Fruit fly (Drosophila melanogaster) whole organism, embryonic: ENCODE measurements around the gene CG33941.

Experiments
- Aef1 ChIP-seq: fragments of 200-800 bp; sonication (Bioruptor generic); IDR thresholded peaks from 3 replicates; pipeline ENCODE4 v1.3.6; 2022; ENCODE audit warnings: missing biosample characterization, missing genetic modification characterization
- Atf-2 ChIP-seq: fragments of 200-800 bp; sonication (Bioruptor generic); optimal IDR thresholded peaks from 2 replicates; lab custom pipeline; 2016; ENCODE audit warnings: missing biosample characterization, missing genetic modification characterization
- Atf6 ChIP-seq: fragments of 200-800 bp; sonication (Bioruptor generic); IDR thresholded peaks from 2 replicates; pipeline ENCODE4 v1.3.6; 2022; ENCODE audit warnings: missing biosample characterization, missing genetic modification characterization
- Awh ChIP-seq: fragments of 200-800 bp; sonication (Bioruptor generic); IDR thresholded peaks from 2 replicates; pipeline ENCODE4, ENCODE4 v1.3.6; 2022; ENCODE audit warnings: missing biosample characterization, missing genetic modification characterization
- CG10147 ChIP-seq: fragments of 200-800 bp; sonication (Bioruptor generic); optimal IDR thresholded peaks from 2 replicates; lab custom pipeline; 2019; ENCODE audit warnings: missing biosample characterization, mild to moderate bottlenecking, missing genetic modification characterization, moderate library complexity
- CG10366 ChIP-seq: fragments of 200-800 bp; sonication (Bioruptor generic); IDR thresholded peaks from 2 replicates; pipeline ENCODE4 v1.3.6; 2022; ENCODE audit warnings: missing biosample characterization, missing genetic modification characterization
- CG10565 ChIP-seq: fragments of 200-800 bp; sonication (Bioruptor generic); optimal IDR thresholded peaks from 3 replicates; lab custom pipeline; 2016; ENCODE audit warnings: missing biosample characterization, mild to moderate bottlenecking, missing genetic modification characterization
- CG11398 ChIP-seq: fragments of 200-800 bp; sonication (Bioruptor generic); optimal IDR thresholded peaks from 2 replicates; lab custom pipeline; 2016; ENCODE audit warnings: missing biosample characterization, missing genetic modification characterization
- CG14014 ChIP-seq: fragments of 200-800 bp; sonication (Bioruptor generic); IDR thresholded peaks from 2 replicates; pipeline ENCODE4 v1.3.6; 2022; ENCODE audit warnings: missing biosample characterization, missing genetic modification characterization
- CG14441 ChIP-seq: fragments of 200-800 bp; sonication (Bioruptor generic); IDR thresholded peaks from 2 replicates; pipeline ENCODE4 v1.3.6; 2022; ENCODE audit warnings: missing biosample characterization, missing genetic modification characterization
- CG15073 ChIP-seq: fragments of 200-800 bp; sonication (Bioruptor generic); optimal IDR thresholded peaks from 2 replicates; lab custom pipeline; 2016; ENCODE audit warnings: missing biosample characterization, missing genetic modification characterization
- CG15514 ChIP-seq: fragments of 200-800 bp; sonication (Bioruptor generic); optimal IDR thresholded peaks from 3 replicates; lab custom pipeline; 2017; ENCODE audit warnings: missing biosample characterization, missing genetic modification characterization, mild to moderate bottlenecking, moderate library complexity, missing genetic modification reagents
- CG17359 ChIP-seq: fragments of 200-800 bp; sonication (Bioruptor generic); optimal IDR thresholded peaks from 3 replicates; lab custom pipeline; 2018; ENCODE audit warnings: missing biosample characterization, mild to moderate bottlenecking, missing genetic modification characterization, moderate library complexity
- CG17361 ChIP-seq: fragments of 200-800 bp; sonication (Bioruptor generic); IDR thresholded peaks from 3 replicates; pipeline ENCODE4 v1.3.6; 2022; ENCODE audit warnings: missing biosample characterization, missing genetic modification characterization
- CG2199 ChIP-seq: fragments of 200-800 bp; sonication (Bioruptor generic); IDR thresholded peaks from 3 replicates; pipeline ENCODE4 v1.3.6; 2022; ENCODE audit warnings: missing biosample characterization, missing genetic modification characterization
- CG2678 ChIP-seq: fragments of 200-800 bp; sonication (Bioruptor generic); optimal IDR thresholded peaks from 3 replicates; lab custom pipeline; 2019; ENCODE audit warnings: missing biosample characterization, mild to moderate bottlenecking, missing genetic modification characterization, moderate library complexity
- CG30020 ChIP-seq: fragments of 200-800 bp; optimal IDR thresholded peaks from 2 replicates; lab custom pipeline; 2019; ENCODE audit warnings: missing biosample characterization, mild to moderate bottlenecking, missing genetic modification characterization, moderate library complexity
- CG30403 ChIP-seq: fragments of 200-800 bp; sonication (Bioruptor generic); optimal IDR thresholded peaks from 3 replicates; lab custom pipeline; 2016; ENCODE audit warnings: missing biosample characterization, missing genetic modification characterization
- CG31224 ChIP-seq: fragments of 200-800 bp; sonication (Bioruptor generic); IDR thresholded peaks from 2 replicates; pipeline ENCODE4 v1.3.6; 2022; ENCODE audit warnings: missing biosample characterization, missing genetic modification characterization
- CG32772 ChIP-seq: fragments of 200-800 bp; sonication (Bioruptor generic); IDR thresholded peaks from 2 replicates; pipeline ENCODE4 v1.3.6; 2022; ENCODE audit warnings: missing biosample characterization, missing genetic modification characterization
- CG5953 ChIP-seq: fragments of 200-800 bp; sonication (Bioruptor generic); IDR thresholded peaks from 2 replicates; pipeline ENCODE4 v1.3.6; 2022; ENCODE audit warnings: missing biosample characterization, missing genetic modification characterization
- CG9876 ChIP-seq: fragments of 200-800 bp; sonication (Bioruptor generic); optimal IDR thresholded peaks from 2 replicates; lab custom pipeline; 2016; ENCODE audit warnings: missing biosample characterization, missing genetic modification characterization
- CrebB ChIP-seq: fragments of 200-800 bp; sonication (Bioruptor generic); optimal IDR thresholded peaks from 3 replicates; lab custom pipeline; 2018; ENCODE audit warnings: missing biosample characterization, mild to moderate bottlenecking, missing genetic modification characterization
- D19A ChIP-seq: fragments of 200-800 bp; optimal IDR thresholded peaks from 3 replicates; lab custom pipeline; 2019; ENCODE audit warnings: missing biosample characterization, mild to moderate bottlenecking, missing genetic modification characterization, moderate library complexity
- Deaf1 ChIP-seq: fragments of 200-800 bp; optimal IDR thresholded peaks from 3 replicates; lab custom pipeline; 2019; ENCODE audit warnings: missing biosample characterization, mild to moderate bottlenecking, missing genetic modification characterization, moderate library complexity
- H2.0 ChIP-seq: fragments of 200-800 bp; sonication (Bioruptor generic); IDR thresholded peaks from 2 replicates; pipeline ENCODE4 v1.3.6; 2022; ENCODE audit warnings: missing biosample characterization, missing genetic modification characterization
- Jarid2 ChIP-seq: fragments of 200-800 bp; sonication (Bioruptor generic); optimal IDR thresholded peaks from 3 replicates; lab custom pipeline; 2017; ENCODE audit warnings: mild to moderate bottlenecking, missing biosample characterization, missing genetic modification reagents, missing genetic modification characterization
- NC2β ChIP-seq: fragments of 200-800 bp; sonication (Bioruptor generic); optimal IDR thresholded peaks from 2 replicates; lab custom pipeline; 2016; ENCODE audit warnings: missing biosample characterization, missing genetic modification characterization
- Ptx1 ChIP-seq: fragments of 200-800 bp; sonication (Bioruptor generic); IDR thresholded peaks from 2 replicates; pipeline ENCODE4 v1.3.6; 2022; ENCODE audit warnings: missing biosample characterization, missing genetic modification characterization
- Sox102F ChIP-seq: fragments of 200-800 bp; sonication (Bioruptor generic); optimal IDR thresholded peaks from 2 replicates; lab custom pipeline; 2018; ENCODE audit warnings: missing biosample characterization, mild to moderate bottlenecking, missing genetic modification characterization, moderate library complexity
- Sry-β ChIP-seq: fragments of 200-800 bp; sonication (Bioruptor generic); optimal IDR thresholded peaks from 2 replicates; lab custom pipeline; 2018; ENCODE audit warnings: missing biosample characterization, mild to moderate bottlenecking, missing genetic modification characterization, moderate library complexity
- bbx ChIP-seq: fragments of 200-800 bp; sonication (Bioruptor generic); IDR thresholded peaks from 2 replicates; pipeline ENCODE4 v1.3.6; 2022; ENCODE audit warnings: missing biosample characterization, missing genetic modification characterization; ENCODE audit not compliant: partially characterized antibody
- br ChIP-seq: fragments of >200 bp; optimal IDR thresholded peaks from 2 replicates; lab custom pipeline; 2017
- chm ChIP-seq: fragments of 200-800 bp; sonication (Bioruptor generic); IDR thresholded peaks from 2 replicates; pipeline ENCODE4 v1.3.6; 2022; ENCODE audit warnings: missing biosample characterization, missing genetic modification characterization
- chn ChIP-seq: fragments of 200-800 bp; sonication (Bioruptor generic); optimal IDR thresholded peaks from 2 replicates; lab custom pipeline; 2016; ENCODE audit warnings: missing biosample characterization, missing genetic modification characterization
- ci ChIP-seq: fragments of 200-800 bp; sonication (Bioruptor generic); IDR thresholded peaks from 3 replicates; pipeline ENCODE4 v1.3.6; 2022; ENCODE audit warnings: missing biosample characterization, missing genetic modification characterization
- dysf ChIP-seq: fragments of 200-800 bp; sonication (Bioruptor generic); IDR thresholded peaks from 3 replicates; pipeline ENCODE4 v1.3.6; 2022; ENCODE audit warnings: missing biosample characterization, missing genetic modification characterization
- fru ChIP-seq: fragments of >200 bp; optimal IDR thresholded peaks from 2 replicates; lab custom pipeline; 2017
- gce ChIP-seq: fragments of 200-800 bp; sonication (Bioruptor generic); IDR thresholded peaks from 3 replicates; pipeline ENCODE4 v1.3.6; 2022; ENCODE audit warnings: missing biosample characterization, missing genetic modification characterization
- gsb-n ChIP-seq: fragments of 200-800 bp; sonication (Bioruptor generic); optimal IDR thresholded peaks from 3 replicates; lab custom pipeline; 2018; ENCODE audit warnings: missing biosample characterization, mild to moderate bottlenecking, missing genetic modification characterization
- hb ChIP-seq: fragments of 200-800 bp; sonication (Bioruptor generic); IDR thresholded peaks from 3 replicates; pipeline ENCODE4 v1.3.6; 2022; ENCODE audit warnings: missing biosample characterization, missing genetic modification characterization; ENCODE audit not compliant: partially characterized antibody
- inv ChIP-seq: fragments of 200-800 bp; sonication (Bioruptor generic); IDR thresholded peaks from 2 replicates; pipeline ENCODE4 v1.3.6; 2022; ENCODE audit warnings: missing biosample characterization, missing genetic modification characterization; ENCODE audit not compliant: partially characterized antibody
- maf-S ChIP-seq: fragments of 200-800 bp; sonication (Bioruptor generic); optimal IDR thresholded peaks from 2 replicates; lab custom pipeline; 2016; ENCODE audit warnings: missing biosample characterization, missing genetic modification characterization
- pb ChIP-seq: fragments of 200-800 bp; sonication (Bioruptor generic); optimal IDR thresholded peaks from 3 replicates; lab custom pipeline; 2016; ENCODE audit warnings: missing biosample characterization, missing genetic modification characterization
- pnt ChIP-seq: fragments of 200-800 bp; sonication (Bioruptor generic); optimal IDR thresholded peaks from 3 replicates; lab custom pipeline; 2016; ENCODE audit warnings: missing biosample characterization, missing genetic modification characterization
- repo ChIP-seq: fragments of 200-800 bp; sonication (Bioruptor generic); optimal IDR thresholded peaks from 2 replicates; lab custom pipeline; 2016; ENCODE audit warnings: missing biosample characterization, missing genetic modification characterization
- row ChIP-seq: fragments of 200-800 bp; sonication (Bioruptor generic); IDR thresholded peaks from 3 replicates; pipeline ENCODE4 v1.3.6; 2022; ENCODE audit warnings: missing biosample characterization, missing genetic modification characterization
- shn ChIP-seq: fragments of 200-800 bp; sonication (Bioruptor generic); optimal IDR thresholded peaks from 3 replicates; lab custom pipeline; 2016; ENCODE audit warnings: missing biosample characterization, missing genetic modification characterization
- slp2 ChIP-seq: fragments of 200-800 bp; sonication (Bioruptor generic); optimal IDR thresholded peaks from 2 replicates; lab custom pipeline; 2016; ENCODE audit warnings: missing biosample characterization, missing genetic modification characterization
- ssp ChIP-seq: fragments of 200-800 bp; sonication (Bioruptor generic); IDR thresholded peaks from 2 replicates; pipeline ENCODE4 v1.3.6; 2022; ENCODE audit warnings: missing biosample characterization, missing genetic modification characterization
- tup ChIP-seq: fragments of 200-800 bp; sonication (Bioruptor generic); optimal IDR thresholded peaks from 2 replicates; lab custom pipeline; 2016; ENCODE audit warnings: missing biosample characterization, mild to moderate bottlenecking, missing genetic modification characterization, moderate library complexity

Gene CG33941

dm6 chr4:488828-489560 is 21.7 kb downstream of the CG33941 start, which contains the start of gene Asator (continued):
- TF ChIP-seq CG10565 (no peak), br (lab: Kevin White, UChicago) (no peak), ssp (GFP tag; lab: Robert Waterston, UW) (no peak), dysf (GFP tag; lab: Robert Waterston, UW) (no peak; the same call in 2 of the 3 replicates), CG2678 (tag; lab: Kevin White, UChicago) (peak; percentile 69), slp2 (GFP tag; lab: Kevin White, UChicago) (peak; percentile 20), NC2β (GFP tag; lab: Kevin White, UChicago) (peak; percentile 64), chn (peak; percentile 75), row (peak; percentile 92), CG9876 (GFP tag; lab: Kevin White, UChicago) (peak; percentile 20), CG30403 (GFP tag; lab: Kevin White, UChicago) (peak; percentile 56), CG10147 (GFP tag; lab: Kevin White, UChicago) (peak; percentile 36), maf-S (no peak), pnt (peak; percentile 45), CG17361 (GFP tag; lab: Robert Waterston, UW) (0 out of 3 replicates have a peak, but pooled peaks have one; percentile 21), Ptx1 (GFP tag; lab: Robert Waterston, UW) (no peak), CG15073 (GFP tag; lab: Kevin White, UChicago) (no peak), Atf6 (GFP tag; lab: Robert Waterston, UW) (peak; percentile 51), ci (GFP tag; lab: Robert Waterston, UW) (peak; percentile 81; the same call in 2 of the 3 replicates), Sox102F (peak; percentile 53), hb (GFP tag; lab: Robert Waterston, UW) (no peak), tup (GFP tag; lab: Kevin White, UChicago) (no peak), CrebB (tag; lab: Kevin White, UChicago) (peak; percentile 32), H2.0 (no peak; the same call in 1 of the 2 replicates), bbx (GFP tag; lab: Robert Waterston, UW) (peak; percentile 25; the same call in 1 of the 2 replicates), CG11398 (GFP tag; lab: Kevin White, UChicago) (peak; percentile 28), CG14014 (GFP tag; lab: Robert Waterston, UW) (peak; percentile 63), CG15514 (GFP tag; lab: Kevin White, UChicago) (peak; percentile 34), CG30020 (tag; lab: Kevin White, UChicago) (peak; percentile 12), fru (lab: Kevin White, UChicago) (no peak), Jarid2 (GFP tag; lab: Kevin White, UChicago) (no peak), gsb-n (tag; lab: Kevin White, UChicago) (peak; percentile 80), CG10366 (peak; percentile 41; the same call in 1 of the 2 replicates), CG32772 (no peak), Deaf1 (tag; lab: Kevin White, UChicago) (peak; percentile 27), Awh (GFP tag; lab: Robert Waterston, UW) (no peak), D19A (tag; lab: Kevin White, UChicago) (peak; percentile 69), shn (GFP tag; lab: Kevin White, UChicago) (peak; percentile 73), CG14441 (peak; percentile 58; the same call in 1 of the 2 replicates), CG2199 (GFP tag; lab: Robert Waterston, UW) (peak; percentile 87), gce (0 out of 3 replicates have a peak, but pooled peaks have one; percentile 44), repo (GFP tag; lab: Kevin White, UChicago) (peak; percentile 57), CG31224 (GFP tag; lab: Robert Waterston, UW) (no peak), CG17359 (tag; lab: Kevin White, UChicago) (peak; percentile 73), Aef1 (GFP tag; lab: Robert Waterston, UW) (no peak), pb (GFP tag; lab: Kevin White, UChicago) (peak; percentile 45), inv (GFP tag; lab: Robert Waterston, UW) (no peak), Sry-β (GFP tag; lab: Kevin White, UChicago) (no peak), Atf-2 (GFP tag; lab: Kevin White, UChicago) (peak; percentile 15), CG5953 (GFP tag; lab: Robert Waterston, UW) (peak; percentile 25; the same call in 1 of the 2 replicates), chm (peak; percentile 60)
